Worm (Caenorhabditis elegans) whole organism, early embryonic: ENCODE measurements around the gene chca-1.
"Not testable (repeated sequence)": the region's sequence is repeated elsewhere in the genome, so short reads cannot be mapped to it uniquely, and the experiment has no call there.

Experiments
- B0310.2 ChIP-seq: sonication (generic microtip); optimal IDR thresholded peaks from 2 replicates; lab custom pipeline; 2016; ENCODE audit warnings: mild to moderate bottlenecking, missing genetic modification characterization, missing compliant biosample characterization
- ama-1 ChIP-seq: fragments of 150-350 bp; optimal IDR thresholded peaks from 2 replicates; lab custom pipeline; 2014
- ceh-36 ChIP-seq: sonication (generic microtip); optimal IDR thresholded peaks from 2 replicates; lab custom pipeline; 2016; ENCODE audit warnings: missing genetic modification characterization, inconsistent platforms, missing compliant biosample characterization
- ets-7 ChIP-seq: sonication (generic microtip); optimal IDR thresholded peaks from 2 replicates; lab custom pipeline; 2016; ENCODE audit warnings: missing genotype, missing genetic modification characterization, missing compliant biosample characterization
- flt-1 ChIP-seq: fragments of 200-800 bp; sonication (Bioruptor generic); IDR thresholded peaks from 2 replicates; pipeline ENCODE4 v1.3.6; 2022; ENCODE audit warnings: missing genetic modification characterization, missing compliant biosample characterization
- hnd-1 ChIP-seq: sonication (generic microtip); optimal IDR thresholded peaks from 2 replicates; lab custom pipeline; 2016; ENCODE audit warnings: missing genetic modification characterization, missing compliant biosample characterization
- sea-1 ChIP-seq: fragments of 200-800 bp; sonication (Bioruptor generic); conservative IDR thresholded peaks from 2 replicates; pipeline ENCODE4 v1.3.6; 2022; ENCODE audit warnings: missing genetic modification characterization, missing compliant biosample characterization
- tbx-11 ChIP-seq: fragments of 200-800 bp; sonication (Bioruptor generic); IDR thresholded peaks from 2 replicates; pipeline ENCODE4 v1.3.6; 2022; ENCODE audit warnings: missing genetic modification characterization, missing compliant biosample characterization
- tbx-37 ChIP-seq: fragments of 200-800 bp; sonication (Bioruptor generic); conservative IDR thresholded peaks from 2 replicates; pipeline ENCODE4 v1.3.6; 2022; ENCODE audit warnings: missing genetic modification reagents, missing genetic modification characterization, missing compliant biosample characterization
- tra-4 ChIP-seq: sonication (generic microtip); optimal IDR thresholded peaks from 2 replicates; lab custom pipeline; 2017; ENCODE audit warnings: missing genetic modification characterization, missing compliant biosample characterization

- not testable (repeated sequence) for TF ChIP-seq ama-1; tbx-37; ceh-36; flt-1 (GFP tag; lab: Robert Waterston, UW); tbx-11 (GFP tag; lab: Robert Waterston, UW); tra-4; sea-1 (GFP tag; lab: Robert Waterston, UW); hnd-1 (tag; lab: Kevin White, UChicago); ets-7; B0310.2
Observed at ce11 chrIV:9688715-9689114, 37.5 kb downstream of the chca-1 start, which contains the start of gene msp-76.
